Fruit fly (Drosophila melanogaster) whole organism, embryonic: ENCODE measurements around the gene Sbf.
A peak's percentile ranks its signal among the peaks of the same experiment; 100 is the strongest.

ENCODE experiments used
- BEAF-32 ChIP-seq: fragments of 200-800 bp; sonication (Bioruptor generic); optimal IDR thresholded peaks from 3 replicates; lab custom pipeline; 2017; ENCODE audit warnings: missing biosample characterization, missing genetic modification characterization, mild to moderate bottlenecking, moderate library complexity, missing genetic modification reagents
- Blimp-1 ChIP-seq: fragments of 200-800 bp; sonication (Bioruptor generic); optimal IDR thresholded peaks from 3 replicates; lab custom pipeline; 2018; ENCODE audit warnings: missing biosample characterization, missing genetic modification characterization, mild to moderate bottlenecking, moderate library complexity, missing genetic modification reagents
- CG10274 ChIP-seq: fragments of 200-800 bp; sonication (Bioruptor generic); optimal IDR thresholded peaks from 3 replicates; lab custom pipeline; 2017; ENCODE audit warnings: missing biosample characterization, mild to moderate bottlenecking, missing genetic modification characterization
- CG11085 ChIP-seq: fragments of 200-800 bp; sonication (Bioruptor generic); IDR thresholded peaks from 2 replicates; pipeline ENCODE4 v1.3.6; 2022; ENCODE audit warnings: missing biosample characterization, missing genetic modification characterization
- CG11723 ChIP-seq: fragments of 200-800 bp; sonication (Bioruptor generic); optimal IDR thresholded peaks from 2 replicates; lab custom pipeline; 2017; ENCODE audit warnings: missing biosample characterization, mild to moderate bottlenecking, missing genetic modification characterization
- CG12219 ChIP-seq: fragments of 200-800 bp; sonication (Bioruptor generic); optimal IDR thresholded peaks from 3 replicates; lab custom pipeline; 2018; ENCODE audit warnings: missing biosample characterization, mild to moderate bottlenecking, missing genetic modification characterization
- CG12744 ChIP-seq: fragments of 200-800 bp; sonication (Bioruptor generic); optimal IDR thresholded peaks from 2 replicates; lab custom pipeline; 2016; ENCODE audit warnings: missing biosample characterization, missing genetic modification characterization
- CG14965 ChIP-seq: fragments of 200-800 bp; sonication (Bioruptor generic); optimal IDR thresholded peaks from 2 replicates; lab custom pipeline; 2016; ENCODE audit warnings: missing biosample characterization, missing genetic modification characterization, borderline replicate concordance
- CG15011 ChIP-seq: fragments of 200-800 bp; sonication (Bioruptor generic); optimal IDR thresholded peaks from 3 replicates; lab custom pipeline; 2018; ENCODE audit warnings: missing biosample characterization, mild to moderate bottlenecking, missing genetic modification characterization
- CG15479 ChIP-seq: fragments of 200-800 bp; sonication (Bioruptor generic); optimal IDR thresholded peaks from 3 replicates; lab custom pipeline; 2019; ENCODE audit warnings: missing biosample characterization, mild to moderate bottlenecking, missing genetic modification characterization, moderate library complexity
- CG16813 ChIP-seq: fragments of 200-800 bp; sonication (Bioruptor generic); IDR thresholded peaks from 3 replicates; pipeline ENCODE4 v1.3.6; 2022; ENCODE audit warnings: missing biosample characterization, missing genetic modification characterization; ENCODE audit not compliant: partially characterized antibody
- CG1792 ChIP-seq: fragments of 200-800 bp; sonication (Bioruptor generic); optimal IDR thresholded peaks from 2 replicates; lab custom pipeline; 2016; ENCODE audit warnings: missing biosample characterization, missing genetic modification characterization
- CG31388 ChIP-seq: fragments of 200-800 bp; sonication (Bioruptor generic); optimal IDR thresholded peaks from 2 replicates; lab custom pipeline; 2016; ENCODE audit warnings: missing biosample characterization, missing genetic modification characterization
- CG3281 ChIP-seq: fragments of 200-800 bp; sonication (Bioruptor generic); optimal IDR thresholded peaks from 3 replicates; lab custom pipeline; 2017; ENCODE audit warnings: missing biosample characterization, mild to moderate bottlenecking, missing genetic modification characterization
- CG33557 ChIP-seq: fragments of 200-800 bp; sonication (Bioruptor generic); optimal IDR thresholded peaks from 2 replicates; lab custom pipeline; 2019; ENCODE audit warnings: missing biosample characterization, mild to moderate bottlenecking, missing genetic modification characterization, moderate library complexity
- CG3726 ChIP-seq: fragments of 200-800 bp; sonication (Bioruptor generic); IDR thresholded peaks from 3 replicates; pipeline ENCODE4, ENCODE4 v1.3.6; 2022; ENCODE audit warnings: missing biosample characterization, missing genetic modification characterization
- CG3995 ChIP-seq: fragments of 200-800 bp; sonication (Bioruptor generic); optimal IDR thresholded peaks from 3 replicates; lab custom pipeline; 2016; ENCODE audit warnings: missing biosample characterization, missing genetic modification characterization
- CG7271 ChIP-seq: fragments of 200-800 bp; sonication (Bioruptor generic); optimal IDR thresholded peaks from 2 replicates; lab custom pipeline; 2018; ENCODE audit warnings: missing biosample characterization, mild to moderate bottlenecking, missing genetic modification characterization, moderate library complexity
- CG7372 ChIP-seq: fragments of 200-800 bp; sonication (Bioruptor generic); IDR thresholded peaks from 2 replicates; pipeline ENCODE4 v1.3.6; 2022; ENCODE audit warnings: missing biosample characterization, missing genetic modification characterization
- CG8290 ChIP-seq, 3 experiments: fragments of 200-800 bp; sonication (Bioruptor generic); optimal IDR thresholded peaks; 2 replicates each; lab custom pipeline; 2016 to 2019; ENCODE audit warnings: missing biosample characterization in 3 of 3, missing genetic modification characterization in 3 of 3, mild to moderate bottlenecking in 2 of 3, moderate library complexity in 1 of 3
- CG8944 ChIP-seq: fragments of 200-800 bp; sonication (Bioruptor generic); optimal IDR thresholded peaks from 3 replicates; lab custom pipeline; 2016; ENCODE audit warnings: missing biosample characterization, missing genetic modification characterization
- CG9727 ChIP-seq: fragments of 200-800 bp; sonication (Bioruptor generic); optimal IDR thresholded peaks from 3 replicates; lab custom pipeline; 2017; ENCODE audit warnings: missing biosample characterization, mild to moderate bottlenecking, missing genetic modification characterization
- CoRest ChIP-seq: fragments of 200-800 bp; sonication (Bioruptor generic); optimal IDR thresholded peaks from 3 replicates; lab custom pipeline; 2018; ENCODE audit warnings: missing biosample characterization, mild to moderate bottlenecking, missing genetic modification characterization, moderate library complexity
- Dll ChIP-seq: fragments of 200-800 bp; sonication (Bioruptor generic); IDR thresholded peaks from 4 replicates; pipeline ENCODE4 v1.3.6; 2022; ENCODE audit warnings: missing biosample characterization, missing genetic modification characterization; ENCODE audit not compliant: partially characterized antibody
- E2f2 ChIP-seq: fragments of 200-800 bp; sonication (Bioruptor generic); IDR thresholded peaks from 2 replicates; pipeline ENCODE4 v1.3.6; 2022; ENCODE audit warnings: missing biosample characterization, missing genetic modification characterization
- Gsc ChIP-seq: fragments of 200-800 bp; sonication (Bioruptor generic); IDR thresholded peaks from 2 replicates; pipeline ENCODE4 v1.3.6; 2022; ENCODE audit warnings: missing biosample characterization, missing genetic modification characterization
- HLH3B ChIP-seq: fragments of 200-800 bp; sonication (Bioruptor generic); IDR thresholded peaks from 2 replicates; pipeline ENCODE4 v1.3.6; 2022; ENCODE audit warnings: missing biosample characterization, missing genetic modification characterization
- Hand ChIP-seq: fragments of 200-800 bp; sonication (Bioruptor generic); optimal IDR thresholded peaks from 2 replicates; lab custom pipeline; 2017; ENCODE audit warnings: mild to moderate bottlenecking, missing biosample characterization, missing genetic modification reagents, missing genetic modification characterization
- Hr3 ChIP-seq: fragments of 200-800 bp; sonication (Bioruptor generic); optimal IDR thresholded peaks from 3 replicates; lab custom pipeline; 2016; ENCODE audit warnings: missing biosample characterization, missing genetic modification characterization
- Hr78 ChIP-seq, 2 experiments: fragments of 200-800 bp in 1 of 2; fragments of >200 bp in 1 of 2; sonication (Bioruptor generic) in 1 of 2; optimal IDR thresholded peaks; 2 replicates each; lab custom pipeline; 2017 to 2019; ENCODE audit warnings: missing biosample characterization in 2 of 2, missing genetic modification characterization in 2 of 2, mild to moderate bottlenecking in 1 of 2, moderate library complexity in 1 of 2
- MBD-R2 ChIP-seq: fragments of 200-800 bp; sonication (Bioruptor generic); IDR thresholded peaks from 2 replicates; pipeline ENCODE4 v1.3.6; 2022; ENCODE audit warnings: missing biosample characterization, missing genetic modification characterization
- Myb ChIP-seq: fragments of 200-800 bp; sonication (Bioruptor generic); optimal IDR thresholded peaks from 2 replicates; lab custom pipeline; 2016; ENCODE audit warnings: missing biosample characterization, missing genetic modification characterization
- Taf1 ChIP-seq: fragments of 200-800 bp; sonication (Bioruptor generic); IDR thresholded peaks from 2 replicates; pipeline ENCODE4 v1.3.6; 2022; ENCODE audit warnings: missing biosample characterization, missing genetic modification characterization
- Xbp1 ChIP-seq: fragments of 200-800 bp; sonication (Bioruptor generic); optimal IDR thresholded peaks from 3 replicates; lab custom pipeline; 2016; ENCODE audit warnings: missing biosample characterization, mild to moderate bottlenecking, missing genetic modification characterization
- Xrp1 ChIP-seq: fragments of 200-800 bp; sonication (Bioruptor generic); IDR thresholded peaks from 2 replicates; pipeline ENCODE4 v1.3.6; 2022; ENCODE audit warnings: missing biosample characterization, missing genetic modification characterization
- az2 ChIP-seq: fragments of 200-800 bp; sonication (Bioruptor generic); optimal IDR thresholded peaks from 3 replicates; lab custom pipeline; 2016; ENCODE audit warnings: missing biosample characterization, missing genetic modification characterization
- cas ChIP-seq: fragments of 200-800 bp; sonication (Bioruptor generic); IDR thresholded peaks from 2 replicates; pipeline ENCODE4 v1.3.6; 2022; ENCODE audit warnings: missing biosample characterization, missing genetic modification characterization
- chm ChIP-seq: fragments of 200-800 bp; sonication (Bioruptor generic); IDR thresholded peaks from 2 replicates; pipeline ENCODE4 v1.3.6; 2022; ENCODE audit warnings: missing biosample characterization, missing genetic modification characterization
- dmrt11E ChIP-seq: fragments of 200-800 bp; sonication (Bioruptor generic); optimal IDR thresholded peaks from 3 replicates; lab custom pipeline; 2018; ENCODE audit warnings: missing biosample characterization, mild to moderate bottlenecking, missing genetic modification characterization, moderate library complexity
- dmrt99B ChIP-seq: fragments of 200-800 bp; sonication (Bioruptor generic); optimal IDR thresholded peaks from 2 replicates; lab custom pipeline; 2018; ENCODE audit warnings: missing biosample characterization, mild to moderate bottlenecking, missing genetic modification characterization, moderate library complexity
- eve ChIP-seq, 2 experiments: fragments of >200 bp; optimal IDR thresholded peaks; 2 replicates each; lab custom pipeline; 2017; ENCODE audit warnings: missing biosample characterization in 2 of 2, missing genetic modification characterization in 2 of 2
- ewg ChIP-seq: fragments of 200-800 bp; sonication (Bioruptor generic); optimal IDR thresholded peaks from 3 replicates; lab custom pipeline; 2017; ENCODE audit warnings: mild to moderate bottlenecking, missing biosample characterization, missing genetic modification reagents, missing genetic modification characterization
- h ChIP-seq: fragments of >200 bp; optimal IDR thresholded peaks from 2 replicates; lab custom pipeline; 2017
- ham ChIP-seq: fragments of 200-800 bp; sonication (Bioruptor generic); IDR thresholded peaks from 2 replicates; pipeline ENCODE4 v1.3.6; 2022; ENCODE audit warnings: missing biosample characterization, missing genetic modification characterization
- p53 ChIP-seq: fragments of 200-800 bp; sonication (Bioruptor generic); optimal IDR thresholded peaks from 2 replicates; lab custom pipeline; 2016; ENCODE audit warnings: missing biosample characterization, missing genetic modification characterization
- pan ChIP-seq, 4 experiments: fragments of >200 bp in 3 of 4; fragments of 200-800 bp in 1 of 4; sonication (Bioruptor generic) in 1 of 4; optimal IDR thresholded peaks in 3 of 4; IDR thresholded peaks in 1 of 4; 2 replicates each; pipeline versions ENCODE4 v1.3.6 to Lab custom; 2017 to 2022; ENCODE audit warnings: missing biosample characterization in 2 of 4, missing genetic modification characterization in 2 of 4, mixed read lengths in 1 of 4
- rib ChIP-seq: fragments of 200-800 bp; sonication (Bioruptor generic); IDR thresholded peaks from 2 replicates; pipeline ENCODE4 v1.3.6; 2022; ENCODE audit warnings: missing biosample characterization, missing genetic modification characterization
- sug ChIP-seq: fragments of 200-800 bp; optimal IDR thresholded peaks from 2 replicates; lab custom pipeline; 2019; ENCODE audit warnings: missing biosample characterization, mild to moderate bottlenecking, missing genetic modification characterization, moderate library complexity
- wek ChIP-seq: fragments of 200-800 bp; sonication (Bioruptor generic); optimal IDR thresholded peaks from 3 replicates; lab custom pipeline; 2018; ENCODE audit warnings: missing biosample characterization, mild to moderate bottlenecking, missing genetic modification characterization, moderate library complexity
- zen2 ChIP-seq: fragments of 200-800 bp; sonication (Bioruptor generic); IDR thresholded peaks from 3 replicates; pipeline ENCODE4 v1.3.6; 2022; ENCODE audit warnings: missing biosample characterization, missing genetic modification characterization; ENCODE audit not compliant: partially characterized antibody

Gene Sbf

dm6 chr3R:11806753-11807152, 10.0 kb upstream of the Sbf start (continued):
- TF ChIP-seq sug (tag; lab: Kevin White, UChicago), result no peak
- TF ChIP-seq Hr78 (GFP tag; optimal IDR thresholded peaks at IDR 0.05; lab: Kevin White, UChicago), result no peak
- peak; percentile 1 for TF ChIP-seq CG12219 (GFP tag; lab: Kevin White, UChicago)
- TF ChIP-seq wek, result no peak
- TF ChIP-seq Xbp1 (GFP tag; lab: Kevin White, UChicago), result peak; percentile 39
- no peak for TF ChIP-seq CG8290 (GFP tag; optimal IDR thresholded peaks at IDR 0.05; lab: Kevin White, UChicago)
- TF ChIP-seq CG8290 (tag; optimal IDR thresholded peaks at IDR 0.05; lab: Kevin White, UChicago), result no peak
- TF ChIP-seq Xrp1 (GFP tag; lab: Robert Waterston, UW), result peak; percentile 63; the same call in 1 of the 2 replicates
- no peak for TF ChIP-seq cas (GFP tag; lab: Robert Waterston, UW)
- no peak for TF ChIP-seq CG14965 (GFP tag; lab: Kevin White, UChicago)
- no peak for TF ChIP-seq chm
- TF ChIP-seq h, result no peak
- TF ChIP-seq pan (optimal IDR thresholded peaks at IDR 0.05; lab: Kevin White, UChicago), result no peak
- TF ChIP-seq pan (GFP tag; optimal IDR thresholded peaks at IDR 0.05 in 1 of 2, IDR thresholded peaks at IDR 0.05 in 1 of 2), result peak in 1 of 2 experiments; percentile 56
- TF ChIP-seq CG8944 (GFP tag; lab: Kevin White, UChicago), result no peak
- TF ChIP-seq CG7271, result no peak
- TF ChIP-seq CG3281 (GFP tag; lab: Kevin White, UChicago), result peak; percentile 8
- 0 out of 2 replicates have a peak, but pooled peaks have one; percentile 9 for TF ChIP-seq E2f2 (GFP tag; lab: Robert Waterston, UW)
- no peak for TF ChIP-seq ham
- peak in 1 of 2 experiments; percentile 8 for TF ChIP-seq eve (GFP tag; optimal IDR thresholded peaks at IDR 0.05; lab: Kevin White, UChicago)
- no peak for TF ChIP-seq CG3995 (GFP tag; lab: Kevin White, UChicago)
- TF ChIP-seq MBD-R2 (GFP tag; lab: Robert Waterston, UW), result no peak
- no peak for TF ChIP-seq CG7372 (GFP tag; lab: Robert Waterston, UW)
- TF ChIP-seq Taf1, result no peak
- peak; percentile 40; the same call in 2 of the 3 replicates for TF ChIP-seq CG16813 (GFP tag; lab: Robert Waterston, UW)
- no peak for TF ChIP-seq CG15479 (GFP tag; lab: Kevin White, UChicago)
- TF ChIP-seq dmrt99B (tag; lab: Kevin White, UChicago), result peak; percentile 54
- TF ChIP-seq Hr3 (GFP tag; lab: Kevin White, UChicago), result peak; percentile 6
- no peak for TF ChIP-seq p53 (GFP tag; lab: Kevin White, UChicago)
- no peak for TF ChIP-seq Gsc (GFP tag; lab: Robert Waterston, UW)
- no peak for TF ChIP-seq CG9727
- no peak for TF ChIP-seq Dll (GFP tag; lab: Robert Waterston, UW)
- TF ChIP-seq Hand (GFP tag; lab: Kevin White, UChicago), result no peak
- no peak for TF ChIP-seq CG11723
- TF ChIP-seq rib (GFP tag; lab: Robert Waterston, UW), result no peak
- no peak for TF ChIP-seq CG12744
- TF ChIP-seq Myb (GFP tag; lab: Kevin White, UChicago), result no peak
- no peak for TF ChIP-seq CG1792 (GFP tag; lab: Kevin White, UChicago)
- peak; percentile 36 for TF ChIP-seq az2 (GFP tag; lab: Kevin White, UChicago)
- no peak for TF ChIP-seq CG31388 (GFP tag; lab: Kevin White, UChicago)
- TF ChIP-seq BEAF-32 (GFP tag; lab: Kevin White, UChicago), result no peak
- no peak for TF ChIP-seq CG3726 (GFP tag; lab: Robert Waterston, UW)
- no peak for TF ChIP-seq CG15011 (GFP tag; lab: Kevin White, UChicago)
- peak; percentile 14 for TF ChIP-seq dmrt11E (tag; lab: Kevin White, UChicago)
- no peak for TF ChIP-seq zen2
- no peak for TF ChIP-seq CG11085 (GFP tag; lab: Robert Waterston, UW)
- no peak for TF ChIP-seq CoRest (tag; lab: Kevin White, UChicago)
- no peak for TF ChIP-seq CG33557
- 0 out of 2 replicates have a peak, but pooled peaks have one; percentile 16 for TF ChIP-seq HLH3B
- TF ChIP-seq ewg (GFP tag; lab: Kevin White, UChicago), result peak; percentile 17
- TF ChIP-seq Blimp-1 (GFP tag; lab: Kevin White, UChicago), result peak; percentile 36
- no peak for TF ChIP-seq CG10274 (GFP tag; lab: Kevin White, UChicago)
